Fruit fly (Drosophila melanogaster) whole organism, pupa: ENCODE results near the gene Bruce.
A peak's percentile ranks its signal among the peaks of the same experiment; 100 is the strongest.

Experiments
- CG10348 ChIP-seq: fragments of 200-800 bp; sonication (Bioruptor generic); IDR thresholded peaks from 2 replicates; pipeline ENCODE4 v1.3.6; 2022; ENCODE audit warnings: missing biosample characterization, missing genetic modification characterization
- CG12605 ChIP-seq: fragments of 200-800 bp; sonication (Bioruptor generic); IDR thresholded peaks from 2 replicates; pipeline ENCODE4 v1.3.6; 2022; ENCODE audit warnings: missing biosample characterization, missing genetic modification characterization
- CG13204 ChIP-seq: fragments of 200-800 bp; sonication (Bioruptor generic); optimal IDR thresholded peaks from 2 replicates; lab custom pipeline; 2018; ENCODE audit warnings: missing biosample characterization, mild to moderate bottlenecking, missing genetic modification characterization, moderate library complexity
- CG14655 ChIP-seq: fragments of 200-800 bp; sonication (Bioruptor generic); optimal IDR thresholded peaks from 3 replicates; lab custom pipeline; 2017; ENCODE audit warnings: mild to moderate bottlenecking, missing biosample characterization, missing genetic modification reagents, missing genetic modification characterization
- CG15710 ChIP-seq: fragments of 200-800 bp; sonication (Bioruptor generic); optimal IDR thresholded peaks from 2 replicates; lab custom pipeline; 2018; ENCODE audit warnings: missing biosample characterization, mild to moderate bottlenecking, missing genetic modification characterization, moderate library complexity
- CG17806 ChIP-seq: fragments of 200-800 bp; sonication (Bioruptor generic); optimal IDR thresholded peaks from 2 replicates; lab custom pipeline; 2018; ENCODE audit warnings: missing biosample characterization, mild to moderate bottlenecking, missing genetic modification characterization, moderate library complexity
- CG32121 ChIP-seq: fragments of 200-800 bp; sonication (Bioruptor generic); IDR thresholded peaks from 2 replicates; pipeline ENCODE4 v1.3.6; 2022; ENCODE audit warnings: missing biosample characterization, missing genetic modification characterization
- CG34367 ChIP-seq: fragments of 200-800 bp; sonication (Bioruptor generic); optimal IDR thresholded peaks from 2 replicates; lab custom pipeline; 2018; ENCODE audit warnings: missing biosample characterization, mild to moderate bottlenecking, missing genetic modification characterization
- CG4496 ChIP-seq: fragments of 200-800 bp; sonication (Bioruptor generic); IDR thresholded peaks from 3 replicates; pipeline ENCODE4 v1.3.6; 2022; ENCODE audit warnings: missing biosample characterization, missing genetic modification characterization
- CG8159 ChIP-seq: fragments of 200-800 bp; sonication (Bioruptor generic); optimal IDR thresholded peaks from 3 replicates; lab custom pipeline; 2018; ENCODE audit warnings: missing biosample characterization, mild to moderate bottlenecking, missing genetic modification characterization, moderate library complexity
- CG8301 ChIP-seq: fragments of 200-800 bp; sonication (Bioruptor generic); optimal IDR thresholded peaks from 2 replicates; lab custom pipeline; 2018; ENCODE audit warnings: missing biosample characterization, mild to moderate bottlenecking, missing genetic modification characterization
- CG9948 ChIP-seq: fragments of 200-800 bp; sonication (Bioruptor generic); optimal IDR thresholded peaks from 2 replicates; lab custom pipeline; 2018; ENCODE audit warnings: missing biosample characterization, mild to moderate bottlenecking, missing genetic modification characterization, moderate library complexity
- D1 ChIP-seq: fragments of 200-800 bp; sonication (Bioruptor generic); optimal IDR thresholded peaks from 2 replicates; lab custom pipeline; 2018; ENCODE audit warnings: missing biosample characterization, mild to moderate bottlenecking, missing genetic modification characterization, moderate library complexity
- EcR ChIP-seq: fragments of 200-800 bp; sonication (Bioruptor generic); optimal IDR thresholded peaks from 3 replicates; lab custom pipeline; 2019; ENCODE audit warnings: missing biosample characterization, missing genetic modification characterization, mild to moderate bottlenecking, moderate library complexity, missing genetic modification reagents
- Ets98B ChIP-seq: fragments of 200-800 bp; sonication (Bioruptor generic); IDR thresholded peaks from 2 replicates; pipeline ENCODE4 v1.3.6; 2022; ENCODE audit warnings: missing biosample characterization, missing genetic modification characterization
- Pif1A ChIP-seq: fragments of 200-800 bp; sonication (Bioruptor generic); optimal IDR thresholded peaks from 3 replicates; lab custom pipeline; 2016; ENCODE audit warnings: missing biosample characterization, missing genetic modification characterization
- Pif1B ChIP-seq: fragments of 200-800 bp; sonication (Bioruptor generic); optimal IDR thresholded peaks from 3 replicates; lab custom pipeline; 2016; ENCODE audit warnings: missing biosample characterization, missing genetic modification characterization
- Snoo ChIP-seq: fragments of 200-800 bp; sonication (Bioruptor generic); optimal IDR thresholded peaks from 3 replicates; lab custom pipeline; 2017; ENCODE audit warnings: missing biosample characterization, mild to moderate bottlenecking, missing genetic modification characterization, inconsistent platforms
- fd96Ca ChIP-seq: fragments of 200-800 bp; sonication (Bioruptor generic); IDR thresholded peaks from 3 replicates; pipeline ENCODE4 v1.3.6; 2022; ENCODE audit warnings: missing biosample characterization, missing genetic modification characterization
- gl ChIP-seq: fragments of 200-800 bp; sonication (Bioruptor generic); optimal IDR thresholded peaks from 2 replicates; lab custom pipeline; 2018; ENCODE audit warnings: missing biosample characterization, mild to moderate bottlenecking, missing genetic modification characterization
- rn ChIP-seq: fragments of 200-800 bp; sonication (Bioruptor generic); IDR thresholded peaks from 2 replicates; pipeline ENCODE4 v1.3.6; 2022; ENCODE audit warnings: missing biosample characterization, missing genetic modification characterization

Bruce gene

dm6 chr3R:10330734-10331642, at the start of gene Bruce, which contains the start of gene CG12818:
Gene Bruce, minus strand, starts transcription at chr3R:10331353.
Gene CG12818, plus strand, starts transcription at chr3R:10331581.
- TF ChIP-seq fd96Ca (GFP tag; lab: Robert Waterston, UW) = no peak

- no peak for TF ChIP-seq fd96Ca (GFP tag; lab: Robert Waterston, UW)
- TF ChIP-seq Ets98B (GFP tag; lab: Robert Waterston, UW) = no peak
- TF ChIP-seq EcR (GFP tag; lab: Kevin White, UChicago) = no peak
- no peak for TF ChIP-seq D1 (tag; lab: Kevin White, UChicago)
- TF ChIP-seq CG10348 (GFP tag; lab: Robert Waterston, UW) = no peak
- TF ChIP-seq Pif1A (GFP tag; lab: Kevin White, UChicago) = no peak
- no peak for TF ChIP-seq CG15710 (tag; lab: Kevin White, UChicago)
- no peak for TF ChIP-seq CG4496 (GFP tag; lab: Robert Waterston, UW)
- TF ChIP-seq rn (GFP tag; lab: Robert Waterston, UW) = no peak
- TF ChIP-seq Snoo (tag; lab: Kevin White, UChicago) = no peak
- no peak for TF ChIP-seq CG9948
- TF ChIP-seq CG17806 (tag; lab: Kevin White, UChicago) = no peak
- no peak for TF ChIP-seq CG32121 (GFP tag; lab: Robert Waterston, UW)
- TF ChIP-seq CG8301 = peak; percentile 43
- no peak for TF ChIP-seq Pif1B (GFP tag; lab: Kevin White, UChicago)
- no peak for TF ChIP-seq CG34367
- TF ChIP-seq CG14655 (GFP tag; lab: Kevin White, UChicago) = peak; percentile 30
- no peak for TF ChIP-seq CG12605 (GFP tag; lab: Robert Waterston, UW)
These were observed 48.9 kb upstream of the Bruce start for dm6 chr3R:10380025-10380424.

DNA sequence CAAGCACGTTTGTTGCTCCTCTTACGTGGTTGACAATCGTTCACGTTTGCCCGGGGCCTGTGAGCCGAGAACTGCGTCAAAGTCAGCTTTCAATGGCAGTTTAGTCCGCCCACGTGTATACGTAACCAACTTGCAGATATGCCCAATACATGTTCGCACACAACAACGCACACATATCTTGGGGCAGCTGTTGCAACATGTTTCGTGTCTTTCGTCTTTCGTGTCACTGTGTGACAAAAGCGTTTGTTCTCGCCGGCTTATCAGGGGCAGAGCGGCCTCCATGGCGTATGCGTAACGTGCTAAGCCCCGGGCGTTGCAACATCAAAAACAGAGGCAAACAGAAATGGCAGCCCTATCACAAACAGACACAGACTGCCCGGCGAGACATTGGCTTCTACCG, 48.3 kb upstream of the Bruce start:
- TF ChIP-seq CG32121 (GFP tag; lab: Robert Waterston, UW) (no peak), Pif1A (GFP tag; lab: Kevin White, UChicago) (no peak), CG13204 (GFP tag; lab: Kevin White, UChicago) (no peak), rn (GFP tag; lab: Robert Waterston, UW) (no peak), Pif1B (GFP tag; lab: Kevin White, UChicago) (no peak), Ets98B (GFP tag; lab: Robert Waterston, UW) (no peak), Snoo (tag; lab: Kevin White, UChicago) (no peak), CG8301 (no peak), CG10348 (GFP tag; lab: Robert Waterston, UW) (no peak), CG12605 (GFP tag; lab: Robert Waterston, UW) (no peak), D1 (tag; lab: Kevin White, UChicago) (no peak), EcR (GFP tag; lab: Kevin White, UChicago) (no peak), CG17806 (tag; lab: Kevin White, UChicago) (no peak), CG34367 (no peak), fd96Ca (GFP tag; lab: Robert Waterston, UW) (no peak), CG4496 (GFP tag; lab: Robert Waterston, UW) (no peak)

DNA sequence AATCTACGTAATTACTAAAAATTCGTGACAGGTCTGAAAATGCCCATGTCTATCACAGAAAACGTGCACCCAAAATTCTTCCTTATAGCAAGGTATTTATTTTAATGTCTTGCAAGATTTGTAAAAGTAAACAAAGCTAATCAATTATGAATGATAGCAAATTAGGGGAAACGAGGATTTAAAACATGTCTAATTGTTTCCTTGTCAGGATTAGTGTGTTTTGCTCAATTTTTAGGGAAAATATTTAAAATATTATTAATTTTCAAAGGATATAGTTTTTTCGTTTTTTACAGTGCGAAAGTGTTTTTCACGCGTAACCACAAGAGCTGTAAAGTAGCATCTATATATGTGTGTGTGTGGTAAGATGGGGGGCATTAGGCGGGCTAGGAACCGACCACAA, 47.8 kb upstream of the Bruce start:
- TF ChIP-seq CG14655 (GFP tag; lab: Kevin White, UChicago) (peak; percentile 24), Pif1B (GFP tag; lab: Kevin White, UChicago) (no peak)

DNA sequence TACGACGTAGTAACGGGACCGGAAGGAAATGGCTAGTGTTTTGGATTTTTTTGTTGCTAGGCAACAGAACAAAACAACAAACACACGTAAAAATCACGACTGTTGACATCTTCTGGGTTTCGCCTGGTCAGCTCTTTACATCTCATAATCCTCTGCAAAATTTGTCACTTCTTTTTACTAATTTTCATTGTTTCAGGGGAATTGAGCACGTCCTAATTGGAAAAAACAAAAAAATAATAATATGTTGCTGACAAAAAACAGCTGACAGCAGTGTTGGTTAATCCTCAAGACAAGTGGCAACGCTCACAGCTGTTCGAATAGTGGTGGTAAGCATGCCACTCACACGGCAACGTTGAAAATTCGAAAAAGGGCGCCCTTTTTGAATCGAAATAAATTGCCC, 46.7 kb upstream of the Bruce start, which contains the start of gene Rfx:
Gene Rfx, minus strand, starts transcription at position 220 of the 400 bp plus-strand sequence.
- TF ChIP-seq Snoo (tag; lab: Kevin White, UChicago) = no peak
- TF ChIP-seq CG17806 (tag; lab: Kevin White, UChicago) = no peak
- no peak for TF ChIP-seq CG12605 (GFP tag; lab: Robert Waterston, UW)
- TF ChIP-seq CG4496 (GFP tag; lab: Robert Waterston, UW) = no peak
- peak; percentile 28 for TF ChIP-seq Pif1B (GFP tag; lab: Kevin White, UChicago)
- TF ChIP-seq CG10348 (GFP tag; lab: Robert Waterston, UW) = no peak
- TF ChIP-seq Pif1A (GFP tag; lab: Kevin White, UChicago) = no peak
- peak; percentile 42 for TF ChIP-seq CG8159 (tag; lab: Kevin White, UChicago)
- TF ChIP-seq fd96Ca (GFP tag; lab: Robert Waterston, UW) = no peak
- TF ChIP-seq D1 (tag; lab: Kevin White, UChicago) = peak; percentile 47
- no peak for TF ChIP-seq CG14655 (GFP tag; lab: Kevin White, UChicago)
- no peak for TF ChIP-seq CG34367
- TF ChIP-seq EcR (GFP tag; lab: Kevin White, UChicago) = no peak
- no peak for TF ChIP-seq CG9948
- peak; percentile 47 for TF ChIP-seq gl (tag; lab: Kevin White, UChicago)
- no peak for TF ChIP-seq CG13204 (GFP tag; lab: Kevin White, UChicago)
- TF ChIP-seq Ets98B (GFP tag; lab: Robert Waterston, UW) = no peak
- peak; percentile 37 for TF ChIP-seq CG15710 (tag; lab: Kevin White, UChicago)
- TF ChIP-seq CG8301 = peak; percentile 35
- no peak for TF ChIP-seq CG32121 (GFP tag; lab: Robert Waterston, UW)
- TF ChIP-seq rn (GFP tag; lab: Robert Waterston, UW) = no peak
